Worm (Caenorhabditis elegans) whole organism, young adult: Measurements from ENCODE around the gene smf-2.
A peak's percentile ranks its signal among the peaks of the same experiment; 100 is the strongest.

Experiments
- B0035.1 ChIP-seq: sonication (generic microtip); optimal IDR thresholded peaks from 2 replicates; lab custom pipeline; 2016; ENCODE audit warnings: missing genetic modification characterization, mild to moderate bottlenecking, missing compliant biosample characterization, missing genotype, missing genetic modification reagents
- C17E4.6 ChIP-seq: fragments of 200-800 bp; sonication (Bioruptor generic); IDR thresholded peaks from 2 replicates; pipeline ENCODE4 v1.3.6; 2022; ENCODE audit warnings: missing genetic modification reagents, missing genetic modification characterization, missing compliant biosample characterization
- F22D6.2 ChIP-seq: sonication (generic microtip); optimal IDR thresholded peaks from 2 replicates; lab custom pipeline; 2016; ENCODE audit warnings: mild to moderate bottlenecking, missing genetic modification characterization, missing compliant biosample characterization
- F55B11.4 ChIP-seq: sonication (generic microtip); optimal IDR thresholded peaks from 2 replicates; lab custom pipeline; 2016; ENCODE audit warnings: missing compliant biosample characterization, missing genetic modification characterization, borderline replicate concordance; ENCODE audit not compliant: insufficient read depth
- K11D2.4 ChIP-seq: fragments of 200-800 bp; sonication (Bioruptor generic); IDR thresholded peaks from 2 replicates; pipeline ENCODE4 v1.3.6; 2022; ENCODE audit warnings: missing genetic modification reagents, missing genetic modification characterization, missing compliant biosample characterization
- K12H6.12 ChIP-seq: fragments of 200-800 bp; sonication (Bioruptor generic); optimal IDR thresholded peaks from 2 replicates; lab custom pipeline; 2018; ENCODE audit warnings: mild to moderate bottlenecking, missing genetic modification characterization, missing compliant biosample characterization
- Y56A3A.18 ChIP-seq: fragments of 200-800 bp; sonication (Bioruptor generic); IDR thresholded peaks from 2 replicates; pipeline ENCODE4 v1.3.6; 2022; ENCODE audit warnings: missing genetic modification reagents, missing genetic modification characterization, missing compliant biosample characterization
- Y95B8A.8 ChIP-seq: fragments of 200-800 bp; sonication (Bioruptor generic); IDR thresholded peaks from 2 replicates; pipeline ENCODE4 v1.3.6; 2022; ENCODE audit warnings: missing genetic modification reagents, missing genetic modification characterization, missing compliant biosample characterization
- attf-6 ChIP-seq: fragments of 200-800 bp; sonication (Bioruptor generic); IDR thresholded peaks from 2 replicates; pipeline ENCODE4 v1.3.6; 2022; ENCODE audit warnings: missing genetic modification reagents, missing genetic modification characterization, missing compliant biosample characterization
- chd-7 ChIP-seq: sonication (generic microtip); optimal IDR thresholded peaks from 2 replicates; lab custom pipeline; 2016; ENCODE audit warnings: mild to moderate bottlenecking, missing genetic modification characterization, moderate library complexity, missing compliant biosample characterization
- dpff-1 ChIP-seq: sonication (generic microtip); optimal IDR thresholded peaks from 2 replicates; lab custom pipeline; 2017; ENCODE audit warnings: mild to moderate bottlenecking, missing genetic modification characterization, missing compliant biosample characterization
- ekl-4 ChIP-seq: fragments of 200-800 bp; sonication (Bioruptor generic); IDR thresholded peaks from 2 replicates; pipeline ENCODE4 v1.3.6; 2022; ENCODE audit warnings: missing genetic modification reagents, missing genetic modification characterization, missing compliant biosample characterization
- ets-4 ChIP-seq: fragments of 200-800 bp; sonication (Bioruptor generic); optimal IDR thresholded peaks from 2 replicates; lab custom pipeline; 2018; ENCODE audit warnings: mild to moderate bottlenecking, missing genetic modification characterization, missing compliant biosample characterization
- fkh-3 ChIP-seq: sonication (generic microtip); optimal IDR thresholded peaks from 2 replicates; lab custom pipeline; 2016; ENCODE audit warnings: mild to moderate bottlenecking, missing genetic modification characterization, missing compliant biosample characterization
- hmg-1.2 ChIP-seq: fragments of 200-800 bp; sonication (Bioruptor generic); IDR thresholded peaks from 2 replicates; pipeline ENCODE4 v1.3.6; 2022; ENCODE audit warnings: missing genetic modification reagents, missing genetic modification characterization, missing compliant biosample characterization
- hmg-20 ChIP-seq: fragments of 200-800 bp; sonication (Bioruptor generic); IDR thresholded peaks from 2 replicates; pipeline ENCODE4 v1.3.6; 2022; ENCODE audit warnings: missing genetic modification reagents, missing genetic modification characterization, missing compliant biosample characterization
- hrde-1 ChIP-seq: sonication (generic microtip); optimal IDR thresholded peaks from 2 replicates; lab custom pipeline; 2016; ENCODE audit warnings: missing genetic modification characterization, mild to moderate bottlenecking, missing compliant biosample characterization, moderate library complexity, missing genotype, missing genetic modification reagents, borderline replicate concordance
- let-607 ChIP-seq, 2 experiments: fragments of 200-800 bp in 1 of 2; sonication (Bioruptor generic) in 1 of 2; sonication (generic microtip) in 1 of 2; optimal IDR thresholded peaks; 2 replicates each; lab custom pipeline; 2016 to 2018; ENCODE audit warnings: mild to moderate bottlenecking in 2 of 2, missing compliant biosample characterization in 2 of 2, missing genetic modification characterization in 2 of 2, moderate library complexity in 2 of 2, missing genotype in 1 of 2
- lsl-1 ChIP-seq: fragments of 200-800 bp; sonication (Bioruptor generic); optimal IDR thresholded peaks from 2 replicates; lab custom pipeline; 2018; ENCODE audit warnings: mild to moderate bottlenecking, missing genetic modification characterization, moderate library complexity, missing compliant biosample characterization
- mcd-1 ChIP-seq: fragments of 200-800 bp; sonication (Bioruptor generic); IDR thresholded peaks from 2 replicates; pipeline ENCODE4 v1.3.6; 2022; ENCODE audit warnings: missing genetic modification reagents, missing genetic modification characterization, missing compliant biosample characterization
- nfyb-1 ChIP-seq: fragments of 200-800 bp; sonication (Bioruptor generic); IDR thresholded peaks from 2 replicates; pipeline ENCODE4 v1.3.6; 2022; ENCODE audit warnings: missing genetic modification reagents, missing genetic modification characterization, missing compliant biosample characterization
- nhr-80 ChIP-seq: sonication (generic microtip); optimal IDR thresholded peaks from 2 replicates; lab custom pipeline; 2016; ENCODE audit warnings: missing genetic modification characterization, missing compliant biosample characterization
- rec-8 ChIP-seq, 2 experiments: sonication (generic microtip); optimal IDR thresholded peaks; 2 replicates each; lab custom pipeline; 2016; ENCODE audit warnings: mild to moderate bottlenecking in 2 of 2, missing genetic modification characterization in 2 of 2, missing genetic modification reagents in 2 of 2, missing genotype in 2 of 2, missing biosample characterization in 1 of 2, missing compliant biosample characterization in 1 of 2, moderate library complexity in 1 of 2
- repo-1 ChIP-seq: sonication (generic microtip); optimal IDR thresholded peaks from 2 replicates; lab custom pipeline; 2017; ENCODE audit warnings: mild to moderate bottlenecking, missing genetic modification characterization, missing compliant biosample characterization
- rpc-1 ChIP-seq, 2 experiments: fragments of 150-350 bp in 1 of 2; sonication (generic microtip) in 1 of 2; optimal IDR thresholded peaks; 2 replicates each; lab custom pipeline; 2014 to 2018; ENCODE audit warnings: missing biosample characterization in 1 of 2, missing genetic modification characterization in 1 of 2, missing genetic modification reagents in 1 of 2, missing genotype in 1 of 2
- sea-2 ChIP-seq: fragments of 200-800 bp; sonication (Bioruptor generic); IDR thresholded peaks from 2 replicates; pipeline ENCODE4 v1.3.6; 2022; ENCODE audit warnings: missing genetic modification characterization, missing compliant biosample characterization
- somi-1 ChIP-seq: fragments of 200-800 bp; sonication (Bioruptor generic); optimal IDR thresholded peaks from 2 replicates; lab custom pipeline; 2018; ENCODE audit warnings: mild to moderate bottlenecking, missing genetic modification characterization, missing compliant biosample characterization
- tlf-1 ChIP-seq: fragments of 200-800 bp; sonication (Bioruptor generic); optimal IDR thresholded peaks from 2 replicates; lab custom pipeline; 2018; ENCODE audit warnings: mild to moderate bottlenecking, missing genetic modification characterization, missing compliant biosample characterization
- unc-62 ChIP-seq: fragments of 150-350 bp; optimal IDR thresholded peaks from 2 replicates; lab custom pipeline; 2014; ENCODE audit warnings: missing biosample characterization, missing genetic modification reagents, missing genetic modification characterization
- xnd-1 ChIP-seq: sonication (generic microtip); optimal IDR thresholded peaks from 2 replicates; lab custom pipeline; 2016; ENCODE audit warnings: missing genotype, missing genetic modification reagents, missing genetic modification characterization, missing compliant biosample characterization
- ztf-22 ChIP-seq: fragments of 200-800 bp; sonication (Bioruptor generic); optimal IDR thresholded peaks from 2 replicates; lab custom pipeline; 2018; ENCODE audit warnings: mild to moderate bottlenecking, missing genetic modification characterization, moderate library complexity, missing compliant biosample characterization
- ztf-26 ChIP-seq: sonication (generic microtip); optimal IDR thresholded peaks from 2 replicates; lab custom pipeline; 2017; ENCODE audit warnings: missing genetic modification characterization, missing compliant biosample characterization

smf-2 gene

ce11 chrX:6733201-6733600 is 14.7 kb upstream of the smf-2 start, which contains the start of gene R03E9.2:
R03E9.2 (minus strand) TSS chrX:6733301.
- TF ChIP-seq hmg-20 (GFP tag; lab: Robert Waterston, UW) = no peak
- no peak for TF ChIP-seq attf-6 (GFP tag; lab: Robert Waterston, UW)

- TF ChIP-seq Y56A3A.18 (no peak), mcd-1 (GFP tag; lab: Robert Waterston, UW) (peak; percentile 60)
Measured at ce11 chrX:6729593-6729992, 11.1 kb upstream of the smf-2 start, which contains the start of gene K11G12.6. K11G12.6 (minus strand) TSS chrX:6729657.

DNA sequence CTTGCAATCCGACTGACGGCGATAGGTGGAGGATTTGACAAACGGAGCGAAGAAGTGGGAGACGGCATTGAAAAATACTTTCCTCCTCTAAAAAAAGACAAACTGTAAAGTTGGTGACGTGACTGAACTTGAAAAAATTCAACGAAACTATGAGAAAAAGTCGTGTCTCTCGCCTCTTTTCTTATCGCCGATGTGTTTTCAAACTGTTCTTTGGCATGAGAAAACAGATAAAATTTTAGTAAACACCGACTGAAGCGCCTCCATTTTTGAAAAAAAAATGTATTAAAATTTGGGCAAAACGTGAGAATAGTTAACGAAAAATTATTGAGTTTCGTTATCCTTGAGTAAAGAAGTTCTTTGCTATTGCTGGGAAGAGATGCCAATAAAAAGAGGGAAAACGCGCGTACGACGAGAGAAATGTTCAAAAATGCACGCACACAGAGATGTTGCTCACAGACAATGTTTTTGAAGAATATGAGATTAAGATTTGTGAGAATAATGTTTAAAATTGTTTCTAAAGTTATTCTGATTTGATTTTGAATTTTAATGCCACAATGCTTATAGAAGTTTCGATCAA is 10.4 kb upstream of the smf-2 start:
- TF ChIP-seq nhr-80 (tag; lab: Kevin White, UChicago) (peak; percentile 38), fkh-3 (no peak)

- TF ChIP-seq ztf-22 (GFP tag; lab: Kevin White, UChicago) (no peak), unc-62 (GFP tag; lab: Kevin White, UChicago) (no peak), rec-8 (tag; optimal IDR thresholded peaks at IDR 0.05; lab: Kevin White, UChicago) (no peak)
Measured at ce11 chrX:6725260-6725718, 6.8 kb upstream of the smf-2 start, which contains the start of gene slc-25A10. slc-25A10 (minus strand) TSS chrX:6725668.

- peak; percentile 16; the same call in 1 of the 2 replicates for TF ChIP-seq nfyb-1
- TF ChIP-seq let-607 (tag; optimal IDR thresholded peaks at IDR 0.05; lab: Kevin White, UChicago) = no peak
- TF ChIP-seq, all 124 proteins: peak for 1
Measured at ce11 chrX:6722966-6723365, 4.5 kb upstream of the smf-2 start, which contains the start of gene smf-1. smf-1 (minus strand) TSS chrX:6723066.

- TF ChIP-seq fkh-3 = no peak
- no peak for TF ChIP-seq F55B11.4 (tag; lab: Kevin White, UChicago)
- TF ChIP-seq ekl-4 (GFP tag; lab: Robert Waterston, UW) = no peak
- no peak for TF ChIP-seq dpff-1 (tag; lab: Kevin White, UChicago)
Measured at ce11 chrX:6713277-6713676, 5.2 kb downstream of the smf-2 start, which contains the start of gene nas-11. nas-11 (plus strand) TSS chrX:6713577.

- TF ChIP-seq hmg-1.2 (GFP tag; lab: Robert Waterston, UW) (no peak), sea-2 (GFP tag; lab: Robert Waterston, UW) (no peak), hrde-1 (tag; lab: Kevin White, UChicago) (no peak), F22D6.2 (no peak), Y56A3A.18 (no peak), B0035.1 (no peak), F55B11.4 (tag; lab: Kevin White, UChicago) (no peak), K12H6.12 (tag; lab: Kevin White, UChicago) (no peak), repo-1 (no peak), lsl-1 (no peak), K11D2.4 (GFP tag; lab: Robert Waterston, UW) (no peak), xnd-1 (tag; lab: Kevin White, UChicago) (no peak), ztf-26 (no peak), tlf-1 (GFP tag; lab: Kevin White, UChicago) (no peak), ets-4 (GFP tag; lab: Kevin White, UChicago) (no peak), somi-1 (GFP tag; lab: Kevin White, UChicago) (no peak), chd-7 (tag; lab: Kevin White, UChicago) (no peak), C17E4.6 (GFP tag; lab: Robert Waterston, UW) (no peak), Y95B8A.8 (no peak), rpc-1 (optimal IDR thresholded peaks at IDR 0.05; lab: Kevin White, UChicago) (no peak), rpc-1 (tag; optimal IDR thresholded peaks at IDR 0.05; lab: Kevin White, UChicago) (no peak)
Measured at ce11 chrX:6709238-6709637, 9.3 kb downstream of the smf-2 start, which contains the start of gene acr-3. acr-3 (plus strand) TSS chrX:6709538.
